Fruit fly (Drosophila melanogaster): ENCODE measurements around the gene Wdr24.
A peak's percentile ranks its signal among the peaks of the same experiment; 100 is the strongest.

Gene Wdr24

dm6 chr3R:29765267-29766095, 20.6 kb upstream of the Wdr24 start, which contains the start of gene kay (continued):
- TF ChIP-seq CG32772 (GFP tag; IDR thresholded peaks at IDR 0.05) (no peak), unc-4 (GFP tag; IDR thresholded peaks at IDR 0.05; ENCODE audit: partially characterized antibody) (no peak), CG12299 (tag; optimal IDR thresholded peaks at IDR 0.05) (no peak), CG4820 (GFP tag; optimal IDR thresholded peaks at IDR 0.05) (no peak), Sox100B (GFP tag; optimal IDR thresholded peaks at IDR 0.05) (no peak), CG12744 (GFP tag; optimal IDR thresholded peaks at IDR 0.05) (no peak), CG13775 (GFP tag; optimal IDR thresholded peaks at IDR 0.05) (no peak), CG42726 (GFP tag; IDR thresholded peaks at IDR 0.05; ENCODE audit: partially characterized antibody) (0 out of 2 replicates have a peak, but pooled peaks have one; percentile 19)

dm6 chr3R:29764249-29765042, 19.6 kb upstream of the Wdr24 start:
- TF ChIP-seq mld (GFP tag; IDR thresholded peaks at IDR 0.05; ENCODE audit: partially characterized antibody) (no peak), nom (GFP tag; optimal IDR thresholded peaks at IDR 0.05) (no peak), CG18011 (GFP tag; optimal IDR thresholded peaks at IDR 0.05) (no peak), BtbVII (GFP tag; optimal IDR thresholded peaks at IDR 0.05) (no peak), da (GFP tag; optimal IDR thresholded peaks at IDR 0.05) (no peak), lov (optimal IDR thresholded peaks at IDR 0.05) (no peak), lov (GFP tag; IDR thresholded peaks at IDR 0.05) (no peak), CG7271 (tag; optimal IDR thresholded peaks at IDR 0.05) (no peak), Sry-β (GFP tag; optimal IDR thresholded peaks at IDR 0.05) (peak; percentile 62), CG17385 (GFP tag; optimal IDR thresholded peaks at IDR 0.05) (no peak), Antp (GFP tag; optimal IDR thresholded peaks at IDR 0.05) (no peak), Abd-B (GFP tag; optimal IDR thresholded peaks at IDR 0.05) (no peak), Sox102F (GFP tag; optimal IDR thresholded peaks at IDR 0.05) (no peak), seq (GFP tag; IDR thresholded peaks at IDR 0.05) (no peak), crp (GFP tag; optimal IDR thresholded peaks at IDR 0.05) (no peak), CG15269 (tag; optimal IDR thresholded peaks at IDR 0.05) (no peak), CG13424 (tag; optimal IDR thresholded peaks at IDR 0.05) (no peak), CG7786 (GFP tag; optimal IDR thresholded peaks at IDR 0.05) (no peak), CG12219 (GFP tag; optimal IDR thresholded peaks at IDR 0.05) (no peak), CG4360 (GFP tag; IDR thresholded peaks at IDR 0.05) (peak; percentile 79), CG7987 (GFP tag; optimal IDR thresholded peaks at IDR 0.05) (no peak), Nf-YB (GFP tag; optimal IDR thresholded peaks at IDR 0.05) (no peak), Pdp1 (GFP tag; optimal IDR thresholded peaks at IDR 0.05) (no peak), Max (GFP tag; optimal IDR thresholded peaks at IDR 0.05) (no peak), Opbp (GFP tag; IDR thresholded peaks at IDR 0.05; ENCODE audit: partially characterized antibody) (no peak), zen2 (GFP tag; IDR thresholded peaks at IDR 0.05; ENCODE audit: partially characterized antibody) (no peak), Bgb (GFP tag; IDR thresholded peaks at IDR 0.05; ENCODE audit: partially characterized antibody) (no peak), NK7.1 (GFP tag; optimal IDR thresholded peaks at IDR 0.05) (no peak), Dbx (GFP tag; IDR thresholded peaks at IDR 0.05) (no peak), chif (GFP tag; optimal IDR thresholded peaks at IDR 0.05) (no peak), Trl (optimal IDR thresholded peaks at IDR 0.05) (peak; percentile 66 to 84), Trl (GFP tag; optimal IDR thresholded peaks at IDR 0.05) (no peak), Atf6 (GFP tag; IDR thresholded peaks at IDR 0.05) (no peak), row (GFP tag; IDR thresholded peaks at IDR 0.05) (peak; percentile 34; the same call in 1 of the 3 replicates), CG15479 (GFP tag; optimal IDR thresholded peaks at IDR 0.05) (peak; percentile 80), otp (GFP tag; IDR thresholded peaks at IDR 0.05) (no peak), chinmo (GFP tag; IDR thresholded peaks at IDR 0.05; ENCODE audit: partially characterized antibody) (0 out of 4 replicates have a peak, but pooled peaks have one; percentile 74)
